Worm (Caenorhabditis elegans) whole organism, L3 larva: ENCODE measurements around the gene Y67H2A.7.

ENCODE experiments used
- ama-1 ChIP-seq: fragments of 150-350 bp; optimal IDR thresholded peaks from 2 replicates; lab custom pipeline; 2018
- lin-15B ChIP-seq: fragments of 150-350 bp; optimal IDR thresholded peaks from 2 replicates; lab custom pipeline; 2014; ENCODE audit warnings: missing biosample characterization, missing genetic modification characterization
- lin-39 ChIP-seq: fragments of 150-350 bp; optimal IDR thresholded peaks from 2 replicates; lab custom pipeline; 2018; ENCODE audit warnings: missing biosample characterization, missing genetic modification reagents, missing genetic modification characterization
- nhr-237 ChIP-seq: fragments of 150-350 bp; optimal IDR thresholded peaks from 2 replicates; lab custom pipeline; 2014; ENCODE audit warnings: missing biosample characterization, missing genetic modification characterization
- pha-4 ChIP-seq: fragments of 150-350 bp; optimal IDR thresholded peaks from 2 replicates; lab custom pipeline; 2014; ENCODE audit warnings: missing biosample characterization, missing genetic modification reagents, missing genetic modification characterization
- pqm-1 ChIP-seq: fragments of 150-350 bp; optimal IDR thresholded peaks from 2 replicates; lab custom pipeline; 2017; ENCODE audit warnings: missing biosample characterization, missing genetic modification characterization, inconsistent platforms
- unc-62 ChIP-seq: fragments of 150-350 bp; sonication (generic microtip); optimal IDR thresholded peaks from 4 replicates; lab custom pipeline; 2014; ENCODE audit warnings: missing biosample characterization, missing genetic modification reagents, missing genetic modification characterization
- ztf-11 ChIP-seq: fragments of 150-350 bp; optimal IDR thresholded peaks from 2 replicates; lab custom pipeline; 2014; ENCODE audit warnings: missing biosample characterization, missing genetic modification characterization

DNA sequence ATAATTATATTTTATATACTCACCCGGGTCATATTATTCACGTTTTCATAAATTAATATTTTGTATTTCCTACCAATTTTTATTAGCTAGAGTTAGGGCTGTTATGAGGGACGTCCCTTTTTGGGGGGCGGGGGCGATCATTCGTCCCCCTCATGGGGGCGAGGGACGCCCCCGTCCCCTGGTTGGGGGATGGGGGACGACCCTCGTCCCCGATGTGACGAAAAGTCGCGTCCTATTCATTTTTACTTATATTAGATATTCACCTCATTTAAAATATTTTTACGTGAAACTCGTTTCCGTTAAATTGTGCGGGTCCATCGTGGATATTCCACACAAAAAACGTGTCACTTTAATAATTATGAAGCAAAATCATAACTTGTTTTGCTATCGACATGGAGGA lies 45.0 kb downstream of the Y67H2A.7 start, which contains the start of gene W02A2.12:
- no peak for TF ChIP-seq ztf-11
- TF ChIP-seq unc-62 (GFP tag; lab: Kevin White, UChicago) = no peak
- TF ChIP-seq pqm-1 (tag; lab: Kevin White, UChicago) = no peak
- no peak for TF ChIP-seq lin-39 (tag; lab: Kevin White, UChicago)
- no peak for TF ChIP-seq lin-15B (tag; lab: Kevin White, UChicago)
- no peak for TF ChIP-seq nhr-237 (tag; lab: Kevin White, UChicago)
- no peak for TF ChIP-seq pha-4
- no peak for TF ChIP-seq ama-1 (lab: Kevin White, UChicago)
